Worm (Caenorhabditis elegans) whole organism, L1 larva: ENCODE results near the gene Y38C1BA.4.

ENCODE experiments used
- blmp-1 ChIP-seq: fragments of 150-350 bp; optimal IDR thresholded peaks from 2 replicates; lab custom pipeline; 2014; ENCODE audit warnings: missing biosample characterization, missing genetic modification characterization
- dsc-1 ChIP-seq: sonication (generic microtip); optimal IDR thresholded peaks from 2 replicates; lab custom pipeline; 2016; ENCODE audit warnings: mild to moderate bottlenecking, missing genetic modification characterization, missing compliant biosample characterization
- fos-1 ChIP-seq: fragments of 150-350 bp; optimal IDR thresholded peaks from 2 replicates; lab custom pipeline; 2014; ENCODE audit warnings: missing biosample characterization, missing genetic modification characterization
- lin-14 ChIP-seq: fragments of 200-800 bp; sonication (Bioruptor generic); optimal IDR thresholded peaks from 2 replicates; lab custom pipeline; 2018; ENCODE audit warnings: mild to moderate bottlenecking, missing genetic modification characterization, moderate library complexity, missing compliant biosample characterization
- lin-39 ChIP-seq: fragments of 150-350 bp; optimal IDR thresholded peaks from 2 replicates; lab custom pipeline; 2014; ENCODE audit warnings: missing biosample characterization, missing genetic modification reagents, missing genetic modification characterization
- tbx-2 ChIP-seq: sonication (generic microtip); optimal IDR thresholded peaks from 2 replicates; lab custom pipeline; 2016; ENCODE audit warnings: missing genetic modification characterization, missing compliant biosample characterization

ce11 chrIV:1816238-1816637 is 5.4 kb upstream of the Y38C1BA.4 start:
- TF ChIP-seq lin-14 (peak; percentile 25), dsc-1 (tag; lab: Kevin White, UChicago) (no peak), fos-1 (tag; lab: Kevin White, UChicago) (no peak), blmp-1 (tag; lab: Kevin White, UChicago) (no peak), tbx-2 (tag; lab: Kevin White, UChicago) (no peak), lin-39 (no peak)
